Worm (Caenorhabditis elegans) whole organism, L1 larva: ENCODE data around the gene srz-1.

Experiments used
- C16A3.4 ChIP-seq: fragments of 150-350 bp; optimal IDR thresholded peaks from 2 replicates; lab custom pipeline; 2014; ENCODE audit warnings: missing biosample characterization, missing genetic modification characterization
- aha-1 ChIP-seq: fragments of 150-350 bp; optimal IDR thresholded peaks from 2 replicates; lab custom pipeline; 2014; ENCODE audit warnings: missing biosample characterization, missing genetic modification characterization
- alr-1 ChIP-seq: fragments of 200-800 bp; sonication (Bioruptor generic); optimal IDR thresholded peaks from 2 replicates; lab custom pipeline; 2018; ENCODE audit warnings: borderline replicate concordance, mild to moderate bottlenecking, missing genetic modification characterization, missing compliant biosample characterization
- aly-2 ChIP-seq: fragments of 150-350 bp; optimal IDR thresholded peaks from 2 replicates; lab custom pipeline; 2014; ENCODE audit warnings: missing biosample characterization, missing genetic modification characterization
- ama-1 ChIP-seq: fragments of 150-350 bp; optimal IDR thresholded peaks from 2 replicates; lab custom pipeline; 2014
- blmp-1 ChIP-seq: fragments of 150-350 bp; optimal IDR thresholded peaks from 2 replicates; lab custom pipeline; 2014; ENCODE audit warnings: missing biosample characterization, missing genetic modification characterization
- ceh-63 ChIP-seq: fragments of 200-800 bp; sonication (Bioruptor generic); optimal IDR thresholded peaks from 2 replicates; lab custom pipeline; 2018; ENCODE audit warnings: mild to moderate bottlenecking, missing genetic modification characterization, missing compliant biosample characterization
- ceh-82 ChIP-seq, 3 experiments: fragments of 150-350 bp in 1 of 3; sonication (generic microtip) in 2 of 3; optimal IDR thresholded peaks; 2 replicates each; lab custom pipeline; 2014 to 2017; ENCODE audit warnings: missing biosample characterization in 3 of 3, missing genetic modification characterization in 3 of 3
- ceh-90 ChIP-seq: sonication (generic microtip); optimal IDR thresholded peaks from 2 replicates; lab custom pipeline; 2016; ENCODE audit warnings: missing genetic modification characterization, missing compliant biosample characterization
- dpl-1 ChIP-seq, 3 experiments: fragments of 150-350 bp in 2 of 3; sonication (generic microtip) in 1 of 3; optimal IDR thresholded peaks; 2 replicates each; lab custom pipeline; 2014 to 2017; ENCODE audit warnings: missing biosample characterization in 3 of 3, missing genetic modification characterization in 3 of 3, missing genetic modification reagents in 3 of 3
- efl-1 ChIP-seq, 4 experiments: fragments of 150-350 bp; optimal IDR thresholded peaks in 3 of 4; peaks in 1 of 4; 1 replicate in 1 of 4; 2 replicates in 3 of 4; lab custom pipeline; 2014; ENCODE audit warnings: missing biosample characterization in 2 of 4, missing genetic modification characterization in 2 of 4, missing genetic modification reagents in 2 of 4
- fkh-8 ChIP-seq: sonication (generic microtip); optimal IDR thresholded peaks from 2 replicates; lab custom pipeline; 2016; ENCODE audit warnings: mild to moderate bottlenecking, missing genetic modification characterization, missing compliant biosample characterization
- grh-1 ChIP-seq: fragments of 200-800 bp; sonication (Bioruptor generic); IDR thresholded peaks from 2 replicates; pipeline ENCODE4 v1.3.6; 2022; ENCODE audit warnings: missing genetic modification reagents, missing genetic modification characterization, missing compliant biosample characterization
- hlh-17 ChIP-seq: fragments of 200-800 bp; sonication (Bioruptor generic); optimal IDR thresholded peaks from 2 replicates; lab custom pipeline; 2018; ENCODE audit warnings: missing genetic modification characterization, mild to moderate bottlenecking, missing compliant biosample characterization, moderate library complexity, borderline replicate concordance
- hlh-4 ChIP-seq: sonication (generic microtip); optimal IDR thresholded peaks from 2 replicates; lab custom pipeline; 2016; ENCODE audit warnings: mild to moderate bottlenecking, missing genetic modification characterization, missing compliant biosample characterization
- irx-1 ChIP-seq: sonication (generic microtip); optimal IDR thresholded peaks from 2 replicates; lab custom pipeline; 2016; ENCODE audit warnings: missing genetic modification characterization, missing compliant biosample characterization
- isw-1 ChIP-seq: fragments of 200-800 bp; sonication (Bioruptor generic); IDR thresholded peaks from 2 replicates; pipeline ENCODE4 v1.3.6; 2022; ENCODE audit warnings: missing genetic modification characterization, missing compliant biosample characterization
- jun-1 ChIP-seq: fragments of 150-350 bp; optimal IDR thresholded peaks from 2 replicates; lab custom pipeline; 2014; ENCODE audit warnings: missing biosample characterization, missing genetic modification reagents, missing genetic modification characterization
- lin-15B ChIP-seq: fragments of 150-350 bp; sonication (generic microtip); optimal IDR thresholded peaks from 3 replicates; lab custom pipeline; 2014; ENCODE audit warnings: missing biosample characterization, missing genetic modification characterization
- lin-35 ChIP-seq, 2 experiments: fragments of 150-350 bp; optimal IDR thresholded peaks; 2 replicates each; lab custom pipeline; 2014; ENCODE audit warnings: missing biosample characterization in 2 of 2, missing genetic modification characterization in 2 of 2, missing genetic modification reagents in 2 of 2
- lin-39 ChIP-seq: fragments of 150-350 bp; optimal IDR thresholded peaks from 2 replicates; lab custom pipeline; 2014; ENCODE audit warnings: missing biosample characterization, missing genetic modification reagents, missing genetic modification characterization
- lsy-2 ChIP-seq, 2 experiments: fragments of 150-350 bp; optimal IDR thresholded peaks; 2 replicates each; lab custom pipeline; 2014; ENCODE audit warnings: missing biosample characterization in 2 of 2, missing genetic modification characterization in 2 of 2
- mep-1 ChIP-seq: fragments of 150-350 bp; optimal IDR thresholded peaks from 2 replicates; lab custom pipeline; 2014; ENCODE audit warnings: missing biosample characterization, missing genetic modification characterization
- nhr-11 ChIP-seq: fragments of 150-350 bp; optimal IDR thresholded peaks from 2 replicates; lab custom pipeline; 2014; ENCODE audit warnings: missing biosample characterization, missing genetic modification characterization
- nhr-19 ChIP-seq: fragments of 200-800 bp; sonication (Bioruptor generic); conservative IDR thresholded peaks from 2 replicates; pipeline ENCODE4 v1.3.6; 2022; ENCODE audit warnings: missing genetic modification characterization, missing compliant biosample characterization
- nhr-47 ChIP-seq: sonication (generic microtip); optimal IDR thresholded peaks from 2 replicates; lab custom pipeline; 2016; ENCODE audit warnings: mild to moderate bottlenecking, missing genetic modification characterization, moderate library complexity, missing compliant biosample characterization
- nhr-84 ChIP-seq: sonication (generic microtip); optimal IDR thresholded peaks from 2 replicates; lab custom pipeline; 2017; ENCODE audit warnings: missing biosample characterization, missing genetic modification characterization
- nhr-85 ChIP-seq: sonication (generic microtip); peaks from one replicate; lab custom pipeline; 2016; ENCODE audit warnings: missing genetic modification characterization, inconsistent platforms, missing compliant biosample characterization
- pag-3 ChIP-seq: sonication (generic microtip); optimal IDR thresholded peaks from 2 replicates; lab custom pipeline; 2017; ENCODE audit warnings: missing genetic modification characterization, mild to moderate bottlenecking, missing compliant biosample characterization, antibody characterized with exemption, borderline replicate concordance; ENCODE audit not compliant: insufficient read depth
- pqm-1 ChIP-seq: sonication (generic microtip); optimal IDR thresholded peaks from 3 replicates; lab custom pipeline; 2017; ENCODE audit warnings: missing biosample characterization, missing genetic modification characterization
- rnt-1 ChIP-seq: sonication (generic microtip); optimal IDR thresholded peaks from 2 replicates; lab custom pipeline; 2016; ENCODE audit warnings: mild to moderate bottlenecking, missing genetic modification characterization, moderate library complexity, missing compliant biosample characterization
- snpc-4 ChIP-seq: fragments of 150-350 bp; optimal IDR thresholded peaks from 2 replicates; lab custom pipeline; 2014; ENCODE audit warnings: missing biosample characterization, missing genetic modification characterization
- sup-37 ChIP-seq: fragments of 200-800 bp; sonication (Bioruptor generic); optimal IDR thresholded peaks from 2 replicates; lab custom pipeline; 2018; ENCODE audit warnings: mild to moderate bottlenecking, missing genetic modification characterization, missing compliant biosample characterization
- tbx-2 ChIP-seq: sonication (generic microtip); optimal IDR thresholded peaks from 2 replicates; lab custom pipeline; 2016; ENCODE audit warnings: missing genetic modification characterization, missing compliant biosample characterization
- unc-130 ChIP-seq: fragments of 150-350 bp; optimal IDR thresholded peaks from 2 replicates; lab custom pipeline; 2017; ENCODE audit warnings: missing biosample characterization, missing genetic modification characterization, inconsistent platforms
- unc-62 ChIP-seq: fragments of 150-350 bp; optimal IDR thresholded peaks from 2 replicates; lab custom pipeline; 2014; ENCODE audit warnings: missing biosample characterization, missing genetic modification reagents, missing genetic modification characterization
- unc-86 ChIP-seq: sonication (generic microtip); optimal IDR thresholded peaks from 2 replicates; lab custom pipeline; 2016; ENCODE audit warnings: missing genetic modification characterization, missing compliant biosample characterization
- vab-15 ChIP-seq: sonication (generic microtip); optimal IDR thresholded peaks from 2 replicates; lab custom pipeline; 2017; ENCODE audit warnings: missing genotype, mild to moderate bottlenecking, missing genetic modification characterization, missing compliant biosample characterization
- zag-1 ChIP-seq: fragments of 150-350 bp; optimal IDR thresholded peaks from 2 replicates; lab custom pipeline; 2014; ENCODE audit warnings: missing biosample characterization, missing genetic modification characterization
- zip-4 ChIP-seq: fragments of 200-800 bp; sonication (Bioruptor generic); optimal IDR thresholded peaks from 2 replicates; lab custom pipeline; 2018; ENCODE audit warnings: mild to moderate bottlenecking, missing genetic modification characterization, moderate library complexity, missing compliant biosample characterization
- ztf-4 ChIP-seq: fragments of 150-350 bp; optimal IDR thresholded peaks from 2 replicates; lab custom pipeline; 2014; ENCODE audit warnings: missing biosample characterization, missing genetic modification characterization

Gene srz-1

ce11 chrV:16694538-16694937 lies 18.9 kb downstream of the srz-1 start, which contains the start of gene srz-101:
Gene srz-101, plus strand, starts transcription at chrV:16694838.
- TF ChIP-seq dpl-1 (GFP tag; optimal IDR thresholded peaks at IDR 0.05; lab: Kevin White, UChicago), result no peak
- no peak for TF ChIP-seq nhr-11
- TF ChIP-seq lsy-2 (tag; optimal IDR thresholded peaks at IDR 0.05; lab: Kevin White, UChicago), result no peak
- no peak for TF ChIP-seq vab-15 (tag; lab: Kevin White, UChicago)
- TF ChIP-seq unc-130 (tag; lab: Kevin White, UChicago), result no peak
- TF ChIP-seq grh-1 (GFP tag; lab: Robert Waterston, UW), result no peak
- TF ChIP-seq hlh-17 (GFP tag; lab: Kevin White, UChicago), result no peak
- no peak for TF ChIP-seq tbx-2 (tag; lab: Kevin White, UChicago)
- TF ChIP-seq ceh-63 (GFP tag; lab: Kevin White, UChicago), result no peak
- no peak for TF ChIP-seq ztf-4
- TF ChIP-seq unc-62 (GFP tag; lab: Kevin White, UChicago), result no peak
- TF ChIP-seq hlh-4 (tag; lab: Kevin White, UChicago), result no peak
- TF ChIP-seq alr-1, result no peak

ce11 chrV:16695499-16695898 lies 19.8 kb downstream of the srz-1 start:
- TF ChIP-seq efl-1 (optimal IDR thresholded peaks at IDR 0.05; lab: Kevin White, UChicago), result no peak
- peak in 1 of 2 experiments; percentile 79 for TF ChIP-seq efl-1 (GFP tag; optimal IDR thresholded peaks at IDR 0.05 in 1 of 2; lab: Kevin White, UChicago)
- no peak for TF ChIP-seq nhr-47 (tag; lab: Kevin White, UChicago)
- no peak for TF ChIP-seq pqm-1 (tag; lab: Kevin White, UChicago)
- TF ChIP-seq grh-1 (GFP tag; lab: Robert Waterston, UW), result no peak

ce11 chrV:16697178-16697577 lies 21.5 kb downstream of the srz-1 start, which contains the start of gene srw-41:
Gene srw-41, plus strand, starts transcription at chrV:16697478.
- TF ChIP-seq pag-3 (tag; lab: Kevin White, UChicago), result no peak
- no peak for TF ChIP-seq nhr-84
- no peak for TF ChIP-seq rnt-1
- no peak for TF ChIP-seq zag-1 (tag; lab: Kevin White, UChicago)
- TF ChIP-seq ceh-82 (tag; optimal IDR thresholded peaks at IDR 0.05; lab: Kevin White, UChicago), result no peak
- no peak for TF ChIP-seq fkh-8 (tag; lab: Kevin White, UChicago)
- TF ChIP-seq nhr-85 (tag; lab: Kevin White, UChicago), result no peak
- TF ChIP-seq unc-62 (GFP tag; lab: Kevin White, UChicago), result no peak

ce11 chrV:16699752-16700259 lies 24.2 kb downstream of the srz-1 start, which contains the start of gene Y70C5C.1:
Gene Y70C5C.1, plus strand, starts transcription at chrV:16700209.
- TF ChIP-seq grh-1 (GFP tag; lab: Robert Waterston, UW), result no peak
- TF ChIP-seq lsy-2 (tag; optimal IDR thresholded peaks at IDR 0.05; lab: Kevin White, UChicago), result no peak
- TF ChIP-seq alr-1, result no peak
- no peak for TF ChIP-seq jun-1
- no peak for TF ChIP-seq rnt-1
- TF ChIP-seq isw-1 (GFP tag; lab: Robert Waterston, UW), result no peak
- no peak for TF ChIP-seq efl-1 (optimal IDR thresholded peaks at IDR 0.05; lab: Kevin White, UChicago)
- TF ChIP-seq efl-1 (GFP tag; optimal IDR thresholded peaks at IDR 0.05 in 1 of 2; lab: Kevin White, UChicago), result peak in 1 of 2 experiments; percentile 85
- no peak for TF ChIP-seq hlh-4 (tag; lab: Kevin White, UChicago)

- TF ChIP-seq nhr-19 (GFP tag; lab: Robert Waterston, UW), result no peak
- TF ChIP-seq unc-62 (GFP tag; lab: Kevin White, UChicago), result no peak
- no peak for TF ChIP-seq irx-1
- TF ChIP-seq sup-37 (GFP tag; lab: Kevin White, UChicago), result no peak
- no peak for TF ChIP-seq snpc-4 (tag; lab: Kevin White, UChicago)
- no peak for TF ChIP-seq mep-1 (tag; lab: Kevin White, UChicago)
- no peak for TF ChIP-seq zip-4
- no peak for TF ChIP-seq lin-35 (GFP tag; optimal IDR thresholded peaks at IDR 0.05; lab: Kevin White, UChicago)
- TF ChIP-seq ceh-90, result no peak
- TF ChIP-seq ama-1 (lab: Kevin White, UChicago), result no peak
- no peak for TF ChIP-seq unc-86 (tag; lab: Kevin White, UChicago)
- TF ChIP-seq lin-39, result no peak
- no peak for TF ChIP-seq nhr-85 (tag; lab: Kevin White, UChicago)
- no peak for TF ChIP-seq aha-1 (tag; lab: Kevin White, UChicago)
- no peak for TF ChIP-seq blmp-1 (tag; lab: Kevin White, UChicago)
- TF ChIP-seq isw-1 (GFP tag; lab: Robert Waterston, UW), result no peak
- no peak for TF ChIP-seq aly-2 (tag; lab: Kevin White, UChicago)
- no peak for TF ChIP-seq lin-15B (tag; lab: Kevin White, UChicago)
- TF ChIP-seq C16A3.4 (tag; lab: Kevin White, UChicago), result no peak
- TF ChIP-seq, all 84 proteins: peak for 0
These were observed 30.9 kb downstream of the srz-1 start, which contains the start of gene clec-9 for ce11 chrV:16706549-16706948. Gene clec-9, minus strand, starts transcription at chrV:16706649.
